Worm (Caenorhabditis elegans): ENCODE measurements around the gene seip-1.

ce11 chrV:6036547-6036946, 16.5 kb downstream of the seip-1 start:
- TF ChIP-seq lin-39 (tag; optimal IDR thresholded peaks at IDR 0.05) (no peak), ama-1 (optimal IDR thresholded peaks at IDR 0.05) (no peak), pha-4 (tag; optimal IDR thresholded peaks at IDR 0.05) (no peak), elt-1 (tag; optimal IDR thresholded peaks at IDR 0.05) (no peak), nhr-12 (tag; optimal IDR thresholded peaks at IDR 0.05) (no peak), daf-12 (tag; optimal IDR thresholded peaks at IDR 0.05) (no peak), nhr-11 (tag; optimal IDR thresholded peaks at IDR 0.05) (no peak), eor-1 (tag; optimal IDR thresholded peaks at IDR 0.05) (no peak), tbx-2 (tag; optimal IDR thresholded peaks at IDR 0.05) (no peak), R02D3.7 (tag; optimal IDR thresholded peaks at IDR 0.05) (no peak), snpc-4 (tag; optimal IDR thresholded peaks at IDR 0.05) (no peak)
